Fruit fly (Drosophila melanogaster) whole organism, embryonic: ENCODE data around the gene Ns1.

Source experiments
- Blimp-1 ChIP-seq: fragments of 200-800 bp; sonication (Bioruptor generic); optimal IDR thresholded peaks from 3 replicates; lab custom pipeline; 2018; ENCODE audit warnings: missing biosample characterization, missing genetic modification characterization, mild to moderate bottlenecking, moderate library complexity, missing genetic modification reagents
- Bteb2 ChIP-seq: fragments of 200-800 bp; sonication (Bioruptor generic); optimal IDR thresholded peaks from 2 replicates; lab custom pipeline; 2016; ENCODE audit warnings: missing biosample characterization, missing genetic modification characterization
- CG10462 ChIP-seq: fragments of 200-800 bp; sonication (Bioruptor generic); optimal IDR thresholded peaks from 2 replicates; lab custom pipeline; 2016; ENCODE audit warnings: missing biosample characterization, missing genetic modification characterization
- CG11504 ChIP-seq: fragments of 200-800 bp; sonication (Bioruptor generic); optimal IDR thresholded peaks from 3 replicates; lab custom pipeline; 2019; ENCODE audit warnings: missing biosample characterization, mild to moderate bottlenecking, missing genetic modification characterization, moderate library complexity
- CG12071 ChIP-seq: fragments of 200-800 bp; sonication (Bioruptor generic); optimal IDR thresholded peaks from 3 replicates; lab custom pipeline; 2018; ENCODE audit warnings: missing biosample characterization, mild to moderate bottlenecking, missing genetic modification characterization
- CG12769 ChIP-seq: fragments of 200-800 bp; sonication (Bioruptor generic); optimal IDR thresholded peaks from 2 replicates; lab custom pipeline; 2019; ENCODE audit warnings: missing biosample characterization, mild to moderate bottlenecking, missing genetic modification characterization, moderate library complexity
- CG15073 ChIP-seq: fragments of 200-800 bp; sonication (Bioruptor generic); optimal IDR thresholded peaks from 2 replicates; lab custom pipeline; 2016; ENCODE audit warnings: missing biosample characterization, missing genetic modification characterization
- CG15696 ChIP-seq: fragments of 200-800 bp; sonication (Bioruptor generic); optimal IDR thresholded peaks from 2 replicates; lab custom pipeline; 2019; ENCODE audit warnings: missing biosample characterization, mild to moderate bottlenecking, missing genetic modification characterization, moderate library complexity
- CG18599 ChIP-seq: fragments of 200-800 bp; sonication (Bioruptor generic); optimal IDR thresholded peaks from 3 replicates; lab custom pipeline; 2017; ENCODE audit warnings: missing biosample characterization, missing genetic modification characterization, mild to moderate bottlenecking, moderate library complexity, missing genetic modification reagents
- CG2116 ChIP-seq: fragments of 200-800 bp; sonication (Bioruptor generic); optimal IDR thresholded peaks from 3 replicates; lab custom pipeline; 2018; ENCODE audit warnings: missing biosample characterization, mild to moderate bottlenecking, missing genetic modification characterization
- CG30431 ChIP-seq: fragments of 200-800 bp; sonication (Bioruptor generic); optimal IDR thresholded peaks from 2 replicates; lab custom pipeline; 2017; ENCODE audit warnings: missing biosample characterization, missing genetic modification characterization
- CG3726 ChIP-seq: fragments of 200-800 bp; sonication (Bioruptor generic); IDR thresholded peaks from 3 replicates; pipeline ENCODE4, ENCODE4 v1.3.6; 2022; ENCODE audit warnings: missing biosample characterization, missing genetic modification characterization
- CG3838 ChIP-seq: fragments of 200-800 bp; sonication (Bioruptor generic); optimal IDR thresholded peaks from 3 replicates; lab custom pipeline; 2016; ENCODE audit warnings: missing biosample characterization, missing genetic modification characterization
- CG4328 ChIP-seq: fragments of 200-800 bp; sonication (Bioruptor generic); optimal IDR thresholded peaks from 3 replicates; lab custom pipeline; 2017; ENCODE audit warnings: missing biosample characterization, missing genetic modification reagents, missing genetic modification characterization
- CG4360 ChIP-seq: fragments of 200-800 bp; sonication (Bioruptor generic); IDR thresholded peaks from 2 replicates; pipeline ENCODE4 v1.3.6; 2022; ENCODE audit warnings: missing biosample characterization, missing genetic modification characterization
- CG4707 ChIP-seq: fragments of 200-800 bp; sonication (Bioruptor generic); optimal IDR thresholded peaks from 2 replicates; lab custom pipeline; 2018; ENCODE audit warnings: missing biosample characterization, mild to moderate bottlenecking, missing genetic modification characterization, moderate library complexity
- CG6813 ChIP-seq: fragments of 200-800 bp; sonication (Bioruptor generic); optimal IDR thresholded peaks from 2 replicates; lab custom pipeline; 2017; ENCODE audit warnings: missing biosample characterization, missing genetic modification characterization, mild to moderate bottlenecking, moderate library complexity, missing genetic modification reagents
- CG7271 ChIP-seq: fragments of 200-800 bp; sonication (Bioruptor generic); optimal IDR thresholded peaks from 2 replicates; lab custom pipeline; 2018; ENCODE audit warnings: missing biosample characterization, mild to moderate bottlenecking, missing genetic modification characterization, moderate library complexity
- CG7357 ChIP-seq: fragments of 200-800 bp; sonication (Bioruptor generic); IDR thresholded peaks from 3 replicates; pipeline ENCODE4 v1.3.6; 2022; ENCODE audit warnings: missing biosample characterization, missing genetic modification characterization
- CG7987 ChIP-seq: fragments of 200-800 bp; sonication (Bioruptor generic); optimal IDR thresholded peaks from 2 replicates; lab custom pipeline; 2018; ENCODE audit warnings: missing biosample characterization, mild to moderate bottlenecking, missing genetic modification characterization, moderate library complexity
- CG8944 ChIP-seq: fragments of 200-800 bp; sonication (Bioruptor generic); optimal IDR thresholded peaks from 3 replicates; lab custom pipeline; 2016; ENCODE audit warnings: missing biosample characterization, missing genetic modification characterization
- CG9215 ChIP-seq: fragments of 200-800 bp; sonication (Bioruptor generic); IDR thresholded peaks from 2 replicates; pipeline ENCODE4 v1.3.6; 2022; ENCODE audit warnings: missing biosample characterization, missing genetic modification characterization
- Dad ChIP-seq: fragments of 200-800 bp; sonication (Bioruptor generic); optimal IDR thresholded peaks from 3 replicates; lab custom pipeline; 2016; ENCODE audit warnings: missing biosample characterization, missing genetic modification characterization
- Deaf1 ChIP-seq: fragments of 200-800 bp; optimal IDR thresholded peaks from 3 replicates; lab custom pipeline; 2019; ENCODE audit warnings: missing biosample characterization, mild to moderate bottlenecking, missing genetic modification characterization, moderate library complexity
- Doc3 ChIP-seq: fragments of 200-800 bp; sonication (Bioruptor generic); IDR thresholded peaks from 3 replicates; pipeline ENCODE4 v1.3.6; 2022; ENCODE audit warnings: missing biosample characterization, missing genetic modification characterization; ENCODE audit not compliant: partially characterized antibody
- HLH3B ChIP-seq: fragments of 200-800 bp; sonication (Bioruptor generic); IDR thresholded peaks from 2 replicates; pipeline ENCODE4 v1.3.6; 2022; ENCODE audit warnings: missing biosample characterization, missing genetic modification characterization
- MESR4 ChIP-seq: fragments of 200-800 bp; sonication (Bioruptor generic); optimal IDR thresholded peaks from 2 replicates; lab custom pipeline; 2018; ENCODE audit warnings: missing biosample characterization, mild to moderate bottlenecking, missing genetic modification characterization, moderate library complexity
- Mad ChIP-seq: fragments of 200-800 bp; sonication (Bioruptor generic); optimal IDR thresholded peaks from 2 replicates; lab custom pipeline; 2016; ENCODE audit warnings: missing biosample characterization, missing genetic modification characterization
- NC2α ChIP-seq: fragments of 200-800 bp; sonication (Bioruptor generic); optimal IDR thresholded peaks from 2 replicates; lab custom pipeline; 2016; ENCODE audit warnings: missing biosample characterization, missing genetic modification characterization
- bab2 ChIP-seq: fragments of 200-800 bp; sonication (Bioruptor generic); optimal IDR thresholded peaks from 2 replicates; lab custom pipeline; 2016; ENCODE audit warnings: missing biosample characterization, missing genetic modification characterization
- chinmo ChIP-seq: fragments of 200-800 bp; sonication (Bioruptor generic); IDR thresholded peaks from 4 replicates; pipeline ENCODE4 v1.3.6; 2022; ENCODE audit warnings: missing biosample characterization, missing genetic modification characterization; ENCODE audit not compliant: partially characterized antibody
- crol ChIP-seq: fragments of 200-800 bp; sonication (Bioruptor generic); IDR thresholded peaks from 2 replicates; pipeline ENCODE4 v1.3.6; 2022; ENCODE audit warnings: missing biosample characterization, missing genetic modification characterization
- dati ChIP-seq: fragments of 200-800 bp; sonication (Bioruptor generic); IDR thresholded peaks from 2 replicates; pipeline ENCODE4 v1.3.6; 2022; ENCODE audit warnings: missing biosample characterization, missing genetic modification characterization
- ems ChIP-seq: fragments of 200-800 bp; sonication (Bioruptor generic); optimal IDR thresholded peaks from 3 replicates; lab custom pipeline; 2016; ENCODE audit warnings: missing biosample characterization, missing genetic modification characterization
- eyg ChIP-seq: fragments of 200-800 bp; sonication (Bioruptor generic); optimal IDR thresholded peaks from 3 replicates; lab custom pipeline; 2016; ENCODE audit warnings: missing biosample characterization, missing genetic modification characterization
- gcm ChIP-seq: fragments of 200-800 bp; sonication (Bioruptor generic); optimal IDR thresholded peaks from 2 replicates; lab custom pipeline; 2019; ENCODE audit warnings: missing biosample characterization, mild to moderate bottlenecking, missing genetic modification characterization, moderate library complexity
- gt ChIP-seq: fragments of 200-800 bp; sonication (Bioruptor generic); IDR thresholded peaks from 2 replicates; pipeline ENCODE4 v1.3.6; 2022; ENCODE audit warnings: missing biosample characterization, missing genetic modification characterization
- hb ChIP-seq: fragments of 200-800 bp; sonication (Bioruptor generic); IDR thresholded peaks from 3 replicates; pipeline ENCODE4 v1.3.6; 2022; ENCODE audit warnings: missing biosample characterization, missing genetic modification characterization; ENCODE audit not compliant: partially characterized antibody
- inv ChIP-seq: fragments of 200-800 bp; sonication (Bioruptor generic); IDR thresholded peaks from 2 replicates; pipeline ENCODE4 v1.3.6; 2022; ENCODE audit warnings: missing biosample characterization, missing genetic modification characterization; ENCODE audit not compliant: partially characterized antibody
- jigr1 ChIP-seq: fragments of 200-800 bp; sonication (Bioruptor generic); IDR thresholded peaks from 3 replicates; pipeline ENCODE4 v1.3.6; 2022; ENCODE audit warnings: missing biosample characterization, missing genetic modification characterization
- kni ChIP-seq: fragments of 200-800 bp; sonication (Bioruptor generic); optimal IDR thresholded peaks from 3 replicates; lab custom pipeline; 2017; ENCODE audit warnings: mild to moderate bottlenecking, missing biosample characterization, missing genetic modification reagents, missing genetic modification characterization
- mld ChIP-seq: fragments of 200-800 bp; sonication (Bioruptor generic); IDR thresholded peaks from 3 replicates; pipeline ENCODE4 v1.3.6; 2022; ENCODE audit warnings: missing biosample characterization, missing genetic modification characterization; ENCODE audit not compliant: partially characterized antibody
- nerfin-1 ChIP-seq: fragments of 200-800 bp; sonication (Bioruptor generic); optimal IDR thresholded peaks from 3 replicates; lab custom pipeline; 2019; ENCODE audit warnings: missing biosample characterization, mild to moderate bottlenecking, missing genetic modification characterization, moderate library complexity
- pros ChIP-seq: fragments of 200-800 bp; sonication (Bioruptor generic); optimal IDR thresholded peaks from 3 replicates; lab custom pipeline; 2019; ENCODE audit warnings: missing biosample characterization, mild to moderate bottlenecking, missing genetic modification characterization, moderate library complexity
- row ChIP-seq: fragments of 200-800 bp; sonication (Bioruptor generic); IDR thresholded peaks from 3 replicates; pipeline ENCODE4 v1.3.6; 2022; ENCODE audit warnings: missing biosample characterization, missing genetic modification characterization
- salm ChIP-seq: fragments of 200-800 bp; sonication (Bioruptor generic); optimal IDR thresholded peaks from 2 replicates; lab custom pipeline; 2018; ENCODE audit warnings: missing biosample characterization, mild to moderate bottlenecking, missing genetic modification characterization
- slp2 ChIP-seq: fragments of 200-800 bp; sonication (Bioruptor generic); optimal IDR thresholded peaks from 2 replicates; lab custom pipeline; 2016; ENCODE audit warnings: missing biosample characterization, missing genetic modification characterization
- trem ChIP-seq: fragments of 200-800 bp; optimal IDR thresholded peaks from 3 replicates; lab custom pipeline; 2019; ENCODE audit warnings: missing biosample characterization, mild to moderate bottlenecking, missing genetic modification characterization, moderate library complexity

Gene Ns1

DNA sequence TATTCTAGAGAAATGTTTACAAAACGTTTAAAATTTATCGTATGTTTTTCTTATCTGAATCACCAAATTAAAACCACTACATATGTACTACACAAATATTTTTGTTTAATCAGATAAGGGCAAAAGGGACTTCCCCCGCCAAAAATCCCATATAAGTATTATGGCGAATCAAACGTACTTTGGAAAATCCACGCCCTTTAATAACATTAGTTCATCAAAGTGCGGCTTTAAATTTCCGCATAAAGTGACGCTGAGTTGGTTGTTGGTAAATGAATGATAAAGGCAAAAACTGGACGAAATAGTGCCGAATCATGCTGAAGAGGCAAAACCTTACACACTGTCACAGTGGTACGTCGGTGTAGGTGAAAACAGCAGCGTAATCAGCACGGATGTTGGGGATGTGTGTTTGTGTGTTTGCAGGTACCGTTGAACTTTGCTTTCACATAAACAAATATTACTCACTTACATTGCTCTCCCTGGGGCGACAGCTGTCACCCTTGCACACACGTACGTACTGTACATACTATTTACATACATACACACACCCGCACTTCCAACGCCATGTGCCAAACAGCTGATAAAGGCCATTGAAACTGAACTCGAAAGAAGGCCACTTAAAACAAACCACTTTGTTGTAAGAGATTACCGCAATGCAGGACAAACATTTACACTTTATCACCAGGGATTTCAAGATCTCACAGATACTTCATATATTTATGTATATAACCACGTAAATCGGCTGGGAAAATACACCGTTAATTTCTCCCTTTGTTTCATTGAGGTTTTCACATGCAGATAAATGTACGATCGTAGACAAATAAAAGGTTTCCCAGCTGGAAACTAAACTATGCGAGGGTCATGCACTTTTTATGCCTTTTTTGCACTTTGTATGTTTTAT is 6.7 kb upstream of the Ns1 start (continued):
- TF ChIP-seq Deaf1 (tag; lab: Kevin White, UChicago) (no peak), inv (GFP tag; lab: Robert Waterston, UW) (no peak), trem (tag; lab: Kevin White, UChicago) (no peak), NC2α (GFP tag; lab: Kevin White, UChicago) (no peak), CG12071 (peak; percentile 50), ems (GFP tag; lab: Kevin White, UChicago) (peak; percentile 3), MESR4 (GFP tag; lab: Kevin White, UChicago) (peak; percentile 7), mld (no peak), jigr1 (GFP tag; lab: Robert Waterston, UW) (no peak), CG15073 (GFP tag; lab: Kevin White, UChicago) (no peak), CG9215 (no peak), dati (GFP tag; lab: Robert Waterston, UW) (no peak), hb (GFP tag; lab: Robert Waterston, UW) (no peak), kni (GFP tag; lab: Kevin White, UChicago) (peak; percentile 86), gcm (GFP tag; lab: Kevin White, UChicago) (peak; percentile 82), CG7987 (GFP tag; lab: Kevin White, UChicago) (peak; percentile 75), CG30431 (GFP tag; lab: Kevin White, UChicago) (no peak), CG15696 (peak; percentile 27), CG4707 (GFP tag; lab: Kevin White, UChicago) (peak; percentile 46), salm (tag; lab: Kevin White, UChicago) (no peak), CG8944 (GFP tag; lab: Kevin White, UChicago) (no peak), Doc3 (GFP tag; lab: Robert Waterston, UW) (no peak), CG3838 (GFP tag; lab: Kevin White, UChicago) (no peak), CG11504 (tag; lab: Kevin White, UChicago) (no peak), slp2 (no peak), Bteb2 (GFP tag; lab: Kevin White, UChicago) (no peak), chinmo (GFP tag; lab: Robert Waterston, UW) (0 out of 4 replicates have a peak, but pooled peaks have one; percentile 56), CG6813 (GFP tag; lab: Kevin White, UChicago) (peak; percentile 63), CG10462 (GFP tag; lab: Kevin White, UChicago) (no peak), CG12769 (tag; lab: Kevin White, UChicago) (peak; percentile 69), CG3726 (GFP tag; lab: Robert Waterston, UW) (no peak), bab2 (GFP tag; lab: Kevin White, UChicago) (no peak), pros (GFP tag; lab: Kevin White, UChicago) (peak; percentile 15), CG18599 (no peak), CG4360 (peak; percentile 42), CG2116 (GFP tag; lab: Kevin White, UChicago) (no peak), CG7357 (GFP tag; lab: Robert Waterston, UW) (no peak), gt (GFP tag; lab: Robert Waterston, UW) (no peak), HLH3B (GFP tag; lab: Robert Waterston, UW) (no peak), eyg (no peak), Mad (GFP tag; lab: Kevin White, UChicago) (no peak), nerfin-1 (tag; lab: Kevin White, UChicago) (peak; percentile 56), crol (GFP tag; lab: Robert Waterston, UW) (no peak), row (peak; percentile 29; the same call in 1 of the 3 replicates), CG7271 (tag; lab: Kevin White, UChicago) (no peak), Blimp-1 (GFP tag; lab: Kevin White, UChicago) (peak; percentile 20), Dad (no peak), CG4328 (peak; percentile 34)
